Fruit fly (Drosophila melanogaster): ENCODE measurements around the gene btn.

Gene btn

dm6 chr3R:22550306-22550812 is 36.1 kb downstream of the btn start, which contains the start of gene bond (continued):
- TF ChIP-seq exex (tag; optimal IDR thresholded peaks at IDR 0.05): no peak
- TF ChIP-seq CG10959 (GFP tag; IDR thresholded peaks at IDR 0.05): no peak
- TF ChIP-seq croc (GFP tag; conservative IDR thresholded peaks at IDR 0.05): no peak
- 0 out of 2 replicates have a peak, but pooled peaks have one; percentile 19 for TF ChIP-seq gsb (GFP tag; IDR thresholded peaks at IDR 0.05)
- TF ChIP-seq CG31441 (GFP tag; IDR thresholded peaks at IDR 0.05): no peak
- no peak for TF ChIP-seq dm (GFP tag; optimal IDR thresholded peaks at IDR 0.05)
- no peak for TF ChIP-seq CG7928 (GFP tag; optimal IDR thresholded peaks at IDR 0.05)
- TF ChIP-seq CG9215 (GFP tag; IDR thresholded peaks at IDR 0.05): no peak
- TF ChIP-seq CG18262 (tag; optimal IDR thresholded peaks at IDR 0.05): no peak
- TF ChIP-seq sd (tag; optimal IDR thresholded peaks at IDR 0.05): no peak
- no peak for TF ChIP-seq Max (GFP tag; optimal IDR thresholded peaks at IDR 0.05)
- no peak for TF ChIP-seq Dll (GFP tag; IDR thresholded peaks at IDR 0.05; ENCODE audit: partially characterized antibody)
- no peak for TF ChIP-seq pzg (GFP tag; optimal IDR thresholded peaks at IDR 0.05)
- peak; percentile 93 for TF ChIP-seq Adf1 (GFP tag; IDR thresholded peaks at IDR 0.05)
- no peak for TF ChIP-seq ci (GFP tag; IDR thresholded peaks at IDR 0.05)
- no peak for TF ChIP-seq CG6254 (GFP tag; optimal IDR thresholded peaks at IDR 0.05)
- no peak for TF ChIP-seq phol (tag; optimal IDR thresholded peaks at IDR 0.05)
- no peak for TF ChIP-seq CG18599 (GFP tag; optimal IDR thresholded peaks at IDR 0.05)
- no peak for TF ChIP-seq Scr (GFP tag; IDR thresholded peaks at IDR 0.05; ENCODE audit: partially characterized antibody)
- TF ChIP-seq jing (GFP tag; optimal IDR thresholded peaks at IDR 0.05): no peak

DNA sequence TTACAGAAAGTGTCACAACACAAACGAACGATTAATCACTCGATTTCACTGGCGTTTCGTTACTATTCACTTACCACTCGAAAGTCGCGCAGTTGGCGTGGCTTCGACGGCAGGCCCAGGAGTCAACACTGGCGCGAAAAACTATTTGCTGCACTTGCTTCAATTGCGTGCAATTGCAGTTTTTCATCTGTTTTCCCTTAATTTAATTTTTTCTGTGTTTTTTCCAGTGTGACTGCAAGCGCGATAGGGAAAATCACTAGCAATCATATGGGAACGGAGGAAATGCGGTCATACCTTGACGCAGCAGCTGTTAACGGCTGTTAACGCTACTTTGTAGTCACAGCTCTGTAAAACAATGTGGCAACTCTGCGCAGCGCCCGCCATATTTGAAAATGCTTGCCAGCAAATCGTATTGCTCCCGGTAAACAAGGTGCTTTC is 38.8 kb downstream of the btn start, which contains the start of gene AdipoR:
Gene AdipoR (minus strand): TSS at position 262 of the 438 bp plus-strand sequence.
- TF ChIP-seq ewg (GFP tag; optimal IDR thresholded peaks at IDR 0.05) (peak; percentile 62), cad (GFP tag; optimal IDR thresholded peaks at IDR 0.05) (no peak), CG3163 (GFP tag; optimal IDR thresholded peaks at IDR 0.05) (no peak), croc (GFP tag; conservative IDR thresholded peaks at IDR 0.05) (no peak), CG17385 (GFP tag; optimal IDR thresholded peaks at IDR 0.05) (no peak), Myb (GFP tag; optimal IDR thresholded peaks at IDR 0.05) (peak; percentile 74), tio (GFP tag; optimal IDR thresholded peaks at IDR 0.05) (no peak), Ets97D (GFP tag; optimal IDR thresholded peaks at IDR 0.05) (peak; percentile 58), unc-4 (GFP tag; IDR thresholded peaks at IDR 0.05; ENCODE audit: partially characterized antibody) (peak; percentile 53), CG15601 (tag; optimal IDR thresholded peaks at IDR 0.05) (peak; percentile 5), jigr1 (GFP tag; IDR thresholded peaks at IDR 0.05) (no peak), dpn (GFP tag; optimal IDR thresholded peaks at IDR 0.05) (no peak), tll (GFP tag; optimal IDR thresholded peaks at IDR 0.05) (peak in 1 of 2 experiments; percentile 29), cg (GFP tag; optimal IDR thresholded peaks at IDR 0.05) (no peak), nau (GFP tag; optimal IDR thresholded peaks at IDR 0.05) (peak; percentile 38), Gug (GFP tag; IDR thresholded peaks at IDR 0.05) (no peak), tgo (GFP tag; IDR thresholded peaks at IDR 0.05) (no peak), ken (GFP tag; IDR thresholded peaks at IDR 0.05) (no peak), pfk (GFP tag; optimal IDR thresholded peaks at IDR 0.05) (peak; percentile 33), MESR4 (GFP tag; optimal IDR thresholded peaks at IDR 0.05) (peak; percentile 93), Mes4 (GFP tag; optimal IDR thresholded peaks at IDR 0.05) (peak; percentile 4), CG10274 (GFP tag; optimal IDR thresholded peaks at IDR 0.05) (no peak), otp (GFP tag; IDR thresholded peaks at IDR 0.05) (no peak), CG43689 (GFP tag; IDR thresholded peaks at IDR 0.05) (no peak), Pdp1 (GFP tag; optimal IDR thresholded peaks at IDR 0.05) (peak in 1 of 2 experiments; percentile 5), sr (GFP tag; IDR thresholded peaks at IDR 0.05) (no peak), zfh2 (GFP tag; optimal IDR thresholded peaks at IDR 0.05) (no peak), gem (tag; optimal IDR thresholded peaks at IDR 0.05) (no peak), Hr78 (GFP tag; optimal IDR thresholded peaks at IDR 0.05) (no peak), nerfin-1 (tag; optimal IDR thresholded peaks at IDR 0.05) (no peak), CG2202 (tag; optimal IDR thresholded peaks at IDR 0.05) (no peak)

Data from whole organism, embryonic.